Fruit fly (Drosophila melanogaster) whole organism, pupa: ENCODE data around the gene CG32091.

ENCODE experiments used
- CG13204 ChIP-seq: fragments of 200-800 bp; sonication (Bioruptor generic); optimal IDR thresholded peaks from 2 replicates; lab custom pipeline; 2018; ENCODE audit warnings: missing biosample characterization, mild to moderate bottlenecking, missing genetic modification characterization, moderate library complexity
- CG14655 ChIP-seq: fragments of 200-800 bp; sonication (Bioruptor generic); optimal IDR thresholded peaks from 3 replicates; lab custom pipeline; 2017; ENCODE audit warnings: mild to moderate bottlenecking, missing biosample characterization, missing genetic modification reagents, missing genetic modification characterization
- CG17806 ChIP-seq: fragments of 200-800 bp; sonication (Bioruptor generic); optimal IDR thresholded peaks from 2 replicates; lab custom pipeline; 2018; ENCODE audit warnings: missing biosample characterization, mild to moderate bottlenecking, missing genetic modification characterization, moderate library complexity
- CG4496 ChIP-seq: fragments of 200-800 bp; sonication (Bioruptor generic); IDR thresholded peaks from 3 replicates; pipeline ENCODE4 v1.3.6; 2022; ENCODE audit warnings: missing biosample characterization, missing genetic modification characterization
- CG8301 ChIP-seq: fragments of 200-800 bp; sonication (Bioruptor generic); optimal IDR thresholded peaks from 2 replicates; lab custom pipeline; 2018; ENCODE audit warnings: missing biosample characterization, mild to moderate bottlenecking, missing genetic modification characterization
- D1 ChIP-seq: fragments of 200-800 bp; sonication (Bioruptor generic); optimal IDR thresholded peaks from 2 replicates; lab custom pipeline; 2018; ENCODE audit warnings: missing biosample characterization, mild to moderate bottlenecking, missing genetic modification characterization, moderate library complexity
- EcR ChIP-seq: fragments of 200-800 bp; sonication (Bioruptor generic); optimal IDR thresholded peaks from 3 replicates; lab custom pipeline; 2019; ENCODE audit warnings: missing biosample characterization, missing genetic modification characterization, mild to moderate bottlenecking, moderate library complexity, missing genetic modification reagents
- Ets98B ChIP-seq: fragments of 200-800 bp; sonication (Bioruptor generic); IDR thresholded peaks from 2 replicates; pipeline ENCODE4 v1.3.6; 2022; ENCODE audit warnings: missing biosample characterization, missing genetic modification characterization
- Pif1A ChIP-seq: fragments of 200-800 bp; sonication (Bioruptor generic); optimal IDR thresholded peaks from 3 replicates; lab custom pipeline; 2016; ENCODE audit warnings: missing biosample characterization, missing genetic modification characterization
- gl ChIP-seq: fragments of 200-800 bp; sonication (Bioruptor generic); optimal IDR thresholded peaks from 2 replicates; lab custom pipeline; 2018; ENCODE audit warnings: missing biosample characterization, mild to moderate bottlenecking, missing genetic modification characterization

DNA sequence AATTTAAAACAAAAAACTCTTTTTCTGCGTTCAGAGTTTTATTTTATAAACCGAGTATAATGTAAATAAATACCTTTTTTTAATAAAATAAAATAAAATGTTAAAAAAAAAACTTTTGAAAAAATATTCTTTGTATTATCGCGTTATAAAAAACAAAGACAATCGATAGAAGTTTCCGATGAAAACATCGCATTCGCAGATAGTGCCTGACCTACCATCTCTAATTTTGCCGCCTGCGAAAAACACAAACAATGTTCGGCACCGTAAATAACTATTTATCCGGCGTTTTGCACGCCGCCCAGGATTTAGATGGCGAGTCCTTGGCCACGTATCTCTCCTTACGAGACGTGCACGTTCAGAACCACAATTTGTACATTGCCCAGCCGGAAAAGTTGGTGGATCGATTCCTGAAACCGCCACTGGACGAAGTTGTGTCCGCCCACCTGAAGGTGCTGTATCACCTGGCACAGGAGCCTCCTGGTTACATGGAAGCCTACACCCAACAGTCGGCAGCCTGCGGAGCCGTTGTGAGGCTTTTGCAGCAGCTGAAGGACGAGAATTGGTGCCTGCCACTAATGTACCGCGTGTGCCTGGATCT is 4.9 kb upstream of the CG32091 start, which contains the start of gene PCID2:
- TF ChIP-seq D1 (tag; lab: Kevin White, UChicago): no peak
- TF ChIP-seq CG14655 (GFP tag; lab: Kevin White, UChicago): no peak
- no peak for TF ChIP-seq CG4496
- no peak for TF ChIP-seq Ets98B (GFP tag; lab: Robert Waterston, UW)
- no peak for TF ChIP-seq EcR (GFP tag; lab: Kevin White, UChicago)
- no peak for TF ChIP-seq CG8301 (tag; lab: Kevin White, UChicago)
- no peak for TF ChIP-seq CG17806
- no peak for TF ChIP-seq Pif1A (GFP tag; lab: Kevin White, UChicago)
- no peak for TF ChIP-seq CG13204 (GFP tag; lab: Kevin White, UChicago)
- no peak for TF ChIP-seq gl (tag; lab: Kevin White, UChicago)
